Worm (Caenorhabditis elegans) whole organism, L3 larva: ENCODE results near the gene ZK938.3.

Experiments
- ceh-82 ChIP-seq: fragments of 150-350 bp; optimal IDR thresholded peaks from 2 replicates; lab custom pipeline; 2014; ENCODE audit warnings: missing biosample characterization, missing genetic modification characterization
- nhr-11 ChIP-seq: fragments of 150-350 bp; optimal IDR thresholded peaks from 2 replicates; lab custom pipeline; 2014; ENCODE audit warnings: missing biosample characterization, missing genetic modification characterization
- nhr-25 ChIP-seq: sonication (generic microtip); optimal IDR thresholded peaks from 2 replicates; lab custom pipeline; 2017; ENCODE audit warnings: missing biosample characterization, missing genetic modification characterization

DNA sequence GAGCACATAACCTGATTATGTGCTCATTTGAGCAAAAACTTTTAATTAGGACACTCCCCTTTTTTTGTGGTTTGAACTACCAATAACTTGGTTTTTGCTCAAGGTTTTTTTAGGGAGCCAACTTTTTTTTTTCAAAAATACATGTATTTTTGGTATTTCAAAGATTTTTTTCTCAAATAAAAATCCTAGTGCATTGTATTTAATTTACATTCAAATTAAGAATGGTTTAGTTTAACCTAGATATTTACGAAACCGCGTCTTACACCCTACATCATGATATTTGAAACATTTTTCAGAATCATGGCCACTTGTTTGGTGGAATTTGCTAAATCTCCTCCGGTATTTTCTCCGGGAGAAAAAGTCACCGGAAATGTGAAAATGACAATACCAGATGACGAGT lies 1.2 kb upstream of the ZK938.3 start, which contains the start of gene arrd-5:
- TF ChIP-seq nhr-11 (tag; lab: Kevin White, UChicago) (no peak), ceh-82 (tag; lab: Kevin White, UChicago) (no peak), nhr-25 (tag; lab: Kevin White, UChicago) (no peak)
